Worm (Caenorhabditis elegans): ENCODE data around the gene scl-11.

- no peak for TF ChIP-seq W03F9.2 (tag; optimal IDR thresholded peaks at IDR 0.05)
- TF ChIP-seq dao-5 (tag; optimal IDR thresholded peaks at IDR 0.05), result no peak
- no peak for TF ChIP-seq him-1 (tag; optimal IDR thresholded peaks at IDR 0.05)
Measured at ce11 chrIV:13051073-13051472, at the start of gene scl-11.

All from whole organism, L4/young adult.